Fruit fly (Drosophila melanogaster): ENCODE results near the gene nkd.

DNA sequence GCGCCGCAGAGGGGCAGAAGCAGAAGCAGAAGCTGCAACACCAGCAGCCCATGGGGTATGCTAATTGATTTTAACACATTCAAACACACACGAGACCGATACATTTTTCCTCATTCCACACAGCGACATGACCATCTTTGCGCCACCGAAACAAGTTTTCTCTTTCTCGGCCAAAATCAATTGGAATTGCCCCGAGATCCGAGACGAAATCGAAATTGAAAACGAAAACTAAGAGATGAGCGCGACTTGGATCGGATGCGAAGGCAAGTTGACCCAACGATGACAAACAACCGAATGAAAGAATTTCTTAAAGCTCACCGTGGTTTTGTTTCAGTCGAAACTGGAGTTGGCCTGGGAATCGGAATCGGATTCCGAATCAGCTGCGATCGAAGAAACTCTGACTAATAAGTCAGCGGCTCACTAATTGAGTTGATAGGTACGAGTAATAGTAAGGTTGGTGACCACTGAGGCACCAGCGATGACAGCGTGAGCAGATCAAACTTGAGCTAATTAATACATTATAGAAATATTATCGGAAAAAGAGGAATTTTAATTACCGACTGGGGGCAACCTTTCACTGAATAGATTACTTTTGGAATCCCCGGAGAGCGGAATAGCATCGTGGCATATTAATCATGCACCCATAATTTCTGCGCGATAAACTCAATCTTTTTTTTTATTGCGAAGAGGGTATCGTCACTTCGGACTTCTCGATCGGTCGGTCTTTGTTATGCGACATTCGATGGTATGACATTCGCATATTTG, 57.0 kb downstream of the nkd start, which contains the start of gene CG11619:
- TF ChIP-seq Snoo (tag; optimal IDR thresholded peaks at IDR 0.05) (no peak), CG32121 (GFP tag; IDR thresholded peaks at IDR 0.05) (no peak), CG4496 (GFP tag; IDR thresholded peaks at IDR 0.05) (no peak), CG9948 (tag; optimal IDR thresholded peaks at IDR 0.05) (no peak)
